Fruit fly (Drosophila melanogaster): ENCODE results near the gene rt.

rt gene

dm6 chr3L:11574563-11574962 is 13.0 kb downstream of the rt start, which contains the start of gene CG33490:
TSS of gene CG33490 (minus strand) at chr3L:11574663.
- TF ChIP-seq GATAd (GFP tag; optimal IDR thresholded peaks at IDR 0.05) (no peak), lola (GFP tag; optimal IDR thresholded peaks at IDR 0.05) (no peak), tai (GFP tag; optimal IDR thresholded peaks at IDR 0.05) (no peak), Dfd (GFP tag; optimal IDR thresholded peaks at IDR 0.05) (no peak), sage (GFP tag; optimal IDR thresholded peaks at IDR 0.05) (no peak), br (GFP tag; optimal IDR thresholded peaks at IDR 0.05) (no peak), Abd-B (GFP tag; optimal IDR thresholded peaks at IDR 0.05) (no peak), dl (GFP tag; optimal IDR thresholded peaks at IDR 0.05; ENCODE audit: insufficient read depth in 1 of 2, partially characterized antibody in 2 of 2) (no peak), HLH106 (tag; optimal IDR thresholded peaks at IDR 0.05) (no peak), sv (GFP tag; optimal IDR thresholded peaks at IDR 0.05) (no peak), N (GFP tag; optimal IDR thresholded peaks at IDR 0.05) (no peak), fru (GFP tag; optimal IDR thresholded peaks at IDR 0.05) (no peak), woc (GFP tag; optimal IDR thresholded peaks at IDR 0.05) (no peak), Hnf4 (GFP tag; optimal IDR thresholded peaks at IDR 0.05) (no peak), Sp1 (GFP tag; optimal IDR thresholded peaks at IDR 0.05) (no peak), Dif (GFP tag; optimal IDR thresholded peaks at IDR 0.05; ENCODE audit: partially characterized antibody) (no peak), foxo (GFP tag; optimal IDR thresholded peaks at IDR 0.05) (no peak), OdsH (GFP tag; optimal IDR thresholded peaks at IDR 0.05) (no peak), Rel (GFP tag; optimal IDR thresholded peaks at IDR 0.05) (no peak), Rel (tag; optimal IDR thresholded peaks at IDR 0.05) (no peak)

dm6 chr3L:11563972-11564533 is 23.5 kb downstream of the rt start, which contains the start of the genes CG46412 and CG33267:
TSS of gene CG46412 (minus strand) at chr3L:11564072.
TSS of gene CG33267 (plus strand) at chr3L:11564483.
- TF ChIP-seq Vsx2 (GFP tag; optimal IDR thresholded peaks at IDR 0.05; ENCODE audit: partially characterized antibody) (no peak), psq (GFP tag; optimal IDR thresholded peaks at IDR 0.05) (no peak), rgr (GFP tag; optimal IDR thresholded peaks at IDR 0.05) (no peak), h (GFP tag; optimal IDR thresholded peaks at IDR 0.05) (no peak), Jra (GFP tag; optimal IDR thresholded peaks at IDR 0.05) (no peak), br (GFP tag; optimal IDR thresholded peaks at IDR 0.05) (no peak), brk (GFP tag; optimal IDR thresholded peaks at IDR 0.05) (no peak), HLH106 (tag; optimal IDR thresholded peaks at IDR 0.05) (no peak), Rel (GFP tag; optimal IDR thresholded peaks at IDR 0.05) (no peak), Rel (tag; optimal IDR thresholded peaks at IDR 0.05) (no peak), jim (GFP tag; optimal IDR thresholded peaks at IDR 0.05) (no peak), pan (optimal IDR thresholded peaks at IDR 0.05) (no peak)

dm6 chr3L:11561946-11562760 is 25.4 kb downstream of the rt start, which contains the start of the genes CG7394 and Mob2:
TSS of gene CG7394 (plus strand) at chr3L:11561996.
TSS of gene Mob2 (minus strand) at chr3L:11562233.
- TF ChIP-seq h (GFP tag; optimal IDR thresholded peaks at IDR 0.05) (peak; percentile 94), woc (GFP tag; optimal IDR thresholded peaks at IDR 0.05) (peak; percentile 86), ey (GFP tag; optimal IDR thresholded peaks at IDR 0.05) (peak; percentile 90), jim (GFP tag; optimal IDR thresholded peaks at IDR 0.05) (no peak), OdsH (GFP tag; optimal IDR thresholded peaks at IDR 0.05) (peak; percentile 94), Jra (GFP tag; optimal IDR thresholded peaks at IDR 0.05) (peak; percentile 80), Dif (GFP tag; optimal IDR thresholded peaks at IDR 0.05; ENCODE audit: partially characterized antibody) (no peak), CrebA (GFP tag; optimal IDR thresholded peaks at IDR 0.05; ENCODE audit: borderline replicate concordance) (peak; percentile 22), sage (GFP tag; optimal IDR thresholded peaks at IDR 0.05) (peak; percentile 81), Sp1 (GFP tag; optimal IDR thresholded peaks at IDR 0.05) (peak; percentile 88), rgr (GFP tag; optimal IDR thresholded peaks at IDR 0.05) (peak; percentile 96), Dfd (GFP tag; optimal IDR thresholded peaks at IDR 0.05) (no peak), sv (GFP tag; optimal IDR thresholded peaks at IDR 0.05) (peak; percentile 87), tai (GFP tag; optimal IDR thresholded peaks at IDR 0.05) (peak; percentile 95), N (GFP tag; optimal IDR thresholded peaks at IDR 0.05) (peak; percentile 2), Hnf4 (GFP tag; optimal IDR thresholded peaks at IDR 0.05) (peak; percentile 88), usp (GFP tag; optimal IDR thresholded peaks at IDR 0.05) (no peak), Myc (optimal IDR thresholded peaks at IDR 0.05) (no peak), dmrt93B (GFP tag; optimal IDR thresholded peaks at IDR 0.05) (peak; percentile 63), Hr78 (GFP tag; optimal IDR thresholded peaks at IDR 0.05) (no peak), psq (GFP tag; optimal IDR thresholded peaks at IDR 0.05) (peak; percentile 88), HLH106 (tag; optimal IDR thresholded peaks at IDR 0.05) (peak; percentile 87), GATAd (GFP tag; optimal IDR thresholded peaks at IDR 0.05) (peak; percentile 82), Rel (GFP tag; optimal IDR thresholded peaks at IDR 0.05) (peak; percentile 47), Rel (tag; optimal IDR thresholded peaks at IDR 0.05) (peak; percentile 88), br (GFP tag; optimal IDR thresholded peaks at IDR 0.05) (peak; percentile 84), CG9705 (GFP tag; optimal IDR thresholded peaks at IDR 0.05) (peak; percentile 86), dsf (GFP tag; optimal IDR thresholded peaks at IDR 0.05; ENCODE audit: borderline replicate concordance) (peak; percentile 91), fru (GFP tag; optimal IDR thresholded peaks at IDR 0.05) (peak; percentile 88), Mio (GFP tag; optimal IDR thresholded peaks at IDR 0.05) (no peak), CG32264 (GFP tag; optimal IDR thresholded peaks at IDR 0.05) (peak; percentile 73), brk (GFP tag; optimal IDR thresholded peaks at IDR 0.05) (peak; percentile 97), foxo (GFP tag; optimal IDR thresholded peaks at IDR 0.05) (peak; percentile 23 to 92), Abd-B (GFP tag; optimal IDR thresholded peaks at IDR 0.05) (no peak), Hr83 (GFP tag; optimal IDR thresholded peaks at IDR 0.05; ENCODE audit: poor library complexity, severe bottlenecking) (peak; percentile 43), Vsx2 (GFP tag; optimal IDR thresholded peaks at IDR 0.05; ENCODE audit: partially characterized antibody) (no peak), lola (GFP tag; optimal IDR thresholded peaks at IDR 0.05) (no peak), dl (GFP tag; optimal IDR thresholded peaks at IDR 0.05; ENCODE audit: insufficient read depth in 1 of 2, partially characterized antibody in 2 of 2) (no peak), pan (optimal IDR thresholded peaks at IDR 0.05) (peak; percentile 65)
